Fruit fly (Drosophila melanogaster): Measurements from ENCODE around the gene HGTX.

HGTX gene

DNA sequence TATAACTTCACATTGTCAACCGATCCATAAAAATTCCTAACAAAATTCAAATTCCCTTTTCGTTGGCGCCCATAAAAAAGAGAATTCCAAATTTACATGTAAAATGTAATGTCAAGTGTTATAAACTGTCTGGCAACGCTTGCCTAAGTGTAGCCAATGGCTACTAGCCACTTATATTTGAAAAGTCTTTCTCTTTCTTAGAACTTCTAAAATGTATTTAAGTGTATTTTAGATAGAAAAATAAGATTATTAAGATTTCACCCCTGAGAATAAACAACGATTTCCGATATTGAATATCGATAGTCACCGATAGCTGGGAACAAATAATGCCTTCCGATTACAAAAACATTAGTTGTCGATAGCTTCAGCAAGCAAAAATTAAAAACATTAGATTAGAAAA lies 39.7 kb downstream of the HGTX start, which contains the start of gene CG34039 (continued):
- no peak for TF ChIP-seq TFAM (GFP tag; optimal IDR thresholded peaks at IDR 0.05)
- peak; percentile 95 for TF ChIP-seq CG6791 (GFP tag; IDR thresholded peaks at IDR 0.05; ENCODE audit: partially characterized antibody)
- no peak for TF ChIP-seq sens-2 (GFP tag; IDR thresholded peaks at IDR 0.05)
- no peak for TF ChIP-seq Hr3 (GFP tag; optimal IDR thresholded peaks at IDR 0.05)
- no peak for TF ChIP-seq Mes4 (GFP tag; optimal IDR thresholded peaks at IDR 0.05)
- no peak for TF ChIP-seq Hr78 (GFP tag; optimal IDR thresholded peaks at IDR 0.05)
- TF ChIP-seq Lhr (GFP tag; optimal IDR thresholded peaks at IDR 0.05): peak; percentile 90
- TF ChIP-seq nerfin-2 (GFP tag; IDR thresholded peaks at IDR 0.05; ENCODE audit: partially characterized antibody): peak; percentile 94
- no peak for TF ChIP-seq Aef1 (GFP tag; IDR thresholded peaks at IDR 0.05)
- no peak for TF ChIP-seq CG10321 (GFP tag; IDR thresholded peaks at IDR 0.05)
- TF ChIP-seq Stat92E (GFP tag; optimal IDR thresholded peaks at IDR 0.05): no peak
- TF ChIP-seq CG13894 (tag; optimal IDR thresholded peaks at IDR 0.05): no peak
- TF ChIP-seq Antp (GFP tag; optimal IDR thresholded peaks at IDR 0.05): no peak
- TF ChIP-seq CG17802 (tag; optimal IDR thresholded peaks at IDR 0.05): no peak
- peak; percentile 56 for TF ChIP-seq Ets97D (GFP tag; optimal IDR thresholded peaks at IDR 0.05)
- peak; percentile 2 for TF ChIP-seq gcm (GFP tag; optimal IDR thresholded peaks at IDR 0.05)
- no peak for TF ChIP-seq CG4328 (GFP tag; optimal IDR thresholded peaks at IDR 0.05)
- TF ChIP-seq chif (GFP tag; optimal IDR thresholded peaks at IDR 0.05): no peak
- peak; percentile 66 for TF ChIP-seq CG4617 (GFP tag; optimal IDR thresholded peaks at IDR 0.05; ENCODE audit: borderline replicate concordance)
- no peak for TF ChIP-seq CG17612 (GFP tag; IDR thresholded peaks at IDR 0.05)
- TF ChIP-seq bowl (GFP tag; IDR thresholded peaks at IDR 0.05): no peak
- peak; percentile 4 for TF ChIP-seq pho (GFP tag; optimal IDR thresholded peaks at IDR 0.05)
- TF ChIP-seq CG15269 (tag; optimal IDR thresholded peaks at IDR 0.05): no peak
- TF ChIP-seq nau (GFP tag; optimal IDR thresholded peaks at IDR 0.05): no peak
- peak; percentile 71 for TF ChIP-seq pzg (GFP tag; optimal IDR thresholded peaks at IDR 0.05)
- no peak for TF ChIP-seq D19B (GFP tag; optimal IDR thresholded peaks at IDR 0.05)
- no peak for TF ChIP-seq CG11085 (GFP tag; IDR thresholded peaks at IDR 0.05)
- peak in 1 of 2 experiments; percentile 28 for TF ChIP-seq Hr51 (GFP tag; optimal IDR thresholded peaks at IDR 0.05)
- peak; percentile 28 for TF ChIP-seq zen (tag; optimal IDR thresholded peaks at IDR 0.05)
- no peak for TF ChIP-seq CG7271 (tag; optimal IDR thresholded peaks at IDR 0.05)
- TF ChIP-seq CG10267 (tag; optimal IDR thresholded peaks at IDR 0.05): peak; percentile 67
- peak; percentile 98 for TF ChIP-seq HLH4C (GFP tag; IDR thresholded peaks at IDR 0.05; ENCODE audit: partially characterized antibody)
- TF ChIP-seq dm (GFP tag; optimal IDR thresholded peaks at IDR 0.05): no peak
- TF ChIP-seq CG8281 (tag; optimal IDR thresholded peaks at IDR 0.05): no peak
- TF ChIP-seq chinmo (GFP tag; IDR thresholded peaks at IDR 0.05; ENCODE audit: partially characterized antibody): peak; percentile 90
- no peak for TF ChIP-seq CG3163 (GFP tag; optimal IDR thresholded peaks at IDR 0.05)
- peak; percentile 83 for TF ChIP-seq inv (GFP tag; IDR thresholded peaks at IDR 0.05; ENCODE audit: partially characterized antibody)
- TF ChIP-seq CG33557 (GFP tag; optimal IDR thresholded peaks at IDR 0.05): no peak
- peak; percentile 4 for TF ChIP-seq Abd-B (GFP tag; optimal IDR thresholded peaks at IDR 0.05)
- peak; percentile 96 for TF ChIP-seq Doc3 (GFP tag; IDR thresholded peaks at IDR 0.05; ENCODE audit: partially characterized antibody)
- no peak for TF ChIP-seq pum (GFP tag; optimal IDR thresholded peaks at IDR 0.05)
- TF ChIP-seq rib (GFP tag; IDR thresholded peaks at IDR 0.05): no peak
- peak; percentile 72 for TF ChIP-seq Nf-YB (GFP tag; optimal IDR thresholded peaks at IDR 0.05)
- TF ChIP-seq CG11723 (GFP tag; optimal IDR thresholded peaks at IDR 0.05): no peak
- no peak for TF ChIP-seq ftz-f1 (GFP tag; optimal IDR thresholded peaks at IDR 0.05)
- TF ChIP-seq amos (GFP tag; IDR thresholded peaks at IDR 0.05; ENCODE audit: partially characterized antibody): peak; percentile 93; the same call in 1 of the 2 replicates
- TF ChIP-seq sens (GFP tag): peak; percentile 78
- TF ChIP-seq gro (GFP tag; optimal IDR thresholded peaks at IDR 0.05): no peak
- TF ChIP-seq Bgb (GFP tag; IDR thresholded peaks at IDR 0.05; ENCODE audit: partially characterized antibody): peak; percentile 93
